Fruit fly (Drosophila melanogaster): ENCODE data around the gene LanA.

The LanA gene

dm6 chr3L:6217212-6217611 is 610 bp downstream of the LanA start (continued):
- peak; percentile 52 for TF ChIP-seq zf30C (GFP tag; optimal IDR thresholded peaks at IDR 0.05)
- TF ChIP-seq B-H1 (GFP tag; IDR thresholded peaks at IDR 0.05): no peak
- TF ChIP-seq MTF-1 (GFP tag; optimal IDR thresholded peaks at IDR 0.05; ENCODE audit: borderline replicate concordance): peak; percentile 9
- no peak for TF ChIP-seq mirr (GFP tag; optimal IDR thresholded peaks at IDR 0.05)
- peak; percentile 16 for TF ChIP-seq Atf3 (GFP tag; optimal IDR thresholded peaks at IDR 0.05)
- TF ChIP-seq Side (GFP tag; optimal IDR thresholded peaks at IDR 0.05): peak; percentile 11
- TF ChIP-seq CG32772 (GFP tag; IDR thresholded peaks at IDR 0.05): peak; percentile 45; the same call in 1 of the 2 replicates
- TF ChIP-seq Trl (optimal IDR thresholded peaks at IDR 0.05): no peak
- peak; percentile 50 for TF ChIP-seq Trl (GFP tag; optimal IDR thresholded peaks at IDR 0.05)
- TF ChIP-seq CG17802 (tag; optimal IDR thresholded peaks at IDR 0.05): peak; percentile 16
- no peak for TF ChIP-seq unc-4 (GFP tag; IDR thresholded peaks at IDR 0.05; ENCODE audit: partially characterized antibody)
- TF ChIP-seq CG30403 (GFP tag; optimal IDR thresholded peaks at IDR 0.05): peak; percentile 75
- peak; percentile 69; the same call in 2 of the 3 replicates for TF ChIP-seq zfh1 (GFP tag; IDR thresholded peaks at IDR 0.05)
- TF ChIP-seq lmd (GFP tag; IDR thresholded peaks at IDR 0.05): peak; percentile 15; the same call in 1 of the 2 replicates
- TF ChIP-seq HLH3B (GFP tag; IDR thresholded peaks at IDR 0.05): peak; percentile 69
- peak; percentile 57 for TF ChIP-seq pum (GFP tag; optimal IDR thresholded peaks at IDR 0.05)
- TF ChIP-seq cad (GFP tag; optimal IDR thresholded peaks at IDR 0.05): no peak
- TF ChIP-seq CG7839 (tag; optimal IDR thresholded peaks at IDR 0.05): peak; percentile 81
- 0 out of 2 replicates have a peak, but pooled peaks have one; percentile 32 for TF ChIP-seq dimm (GFP tag; IDR thresholded peaks at IDR 0.05)
- TF ChIP-seq Sox100B (GFP tag; optimal IDR thresholded peaks at IDR 0.05): peak; percentile 67
- no peak for TF ChIP-seq kni (GFP tag; optimal IDR thresholded peaks at IDR 0.05)
- TF ChIP-seq CG11093 (GFP tag; IDR thresholded peaks at IDR 0.05): peak; percentile 48; the same call in 1 of the 3 replicates
- TF ChIP-seq CG6813 (GFP tag; optimal IDR thresholded peaks at IDR 0.05): peak; percentile 40
- TF ChIP-seq dmrt99B (tag; optimal IDR thresholded peaks at IDR 0.05): peak; percentile 77
- peak; percentile 81 for TF ChIP-seq ara (GFP tag; IDR thresholded peaks at IDR 0.05)
- TF ChIP-seq CG30020 (tag; optimal IDR thresholded peaks at IDR 0.05): peak; percentile 5
- peak; percentile 51 for TF ChIP-seq CG7271 (tag; optimal IDR thresholded peaks at IDR 0.05)
- peak; percentile 75 for TF ChIP-seq row (GFP tag; IDR thresholded peaks at IDR 0.05)
- TF ChIP-seq tin (GFP tag; optimal IDR thresholded peaks at IDR 0.05): peak; percentile 48
- peak; percentile 41 for TF ChIP-seq Nf-YB (GFP tag; optimal IDR thresholded peaks at IDR 0.05)
- peak; percentile 64 for TF ChIP-seq CG1602 (GFP tag; optimal IDR thresholded peaks at IDR 0.05)
- no peak for TF ChIP-seq Taf1 (GFP tag; IDR thresholded peaks at IDR 0.05)
- TF ChIP-seq CG3163 (GFP tag; optimal IDR thresholded peaks at IDR 0.05): no peak
- TF ChIP-seq CG12219 (GFP tag; optimal IDR thresholded peaks at IDR 0.05): peak; percentile 46
- peak; percentile 83 for TF ChIP-seq Sox102F (GFP tag; optimal IDR thresholded peaks at IDR 0.05)
- TF ChIP-seq repo (GFP tag; optimal IDR thresholded peaks at IDR 0.05): no peak
- TF ChIP-seq Adf1 (GFP tag; IDR thresholded peaks at IDR 0.05): no peak
- peak; percentile 87 for TF ChIP-seq Xrp1 (GFP tag; IDR thresholded peaks at IDR 0.05)
- TF ChIP-seq Poxn (GFP tag; IDR thresholded peaks at IDR 0.05): no peak
- TF ChIP-seq esg (GFP tag; conservative IDR thresholded peaks at IDR 0.05): peak; percentile 66
- peak; percentile 67 for TF ChIP-seq CG2202 (tag; optimal IDR thresholded peaks at IDR 0.05)
- TF ChIP-seq dm (GFP tag; optimal IDR thresholded peaks at IDR 0.05): peak; percentile 19
- peak; percentile 63 for TF ChIP-seq Chrac-16 (GFP tag; optimal IDR thresholded peaks at IDR 0.05)
- TF ChIP-seq ab (GFP tag; optimal IDR thresholded peaks at IDR 0.05): no peak
- TF ChIP-seq CkIIα-i1 (GFP tag; IDR thresholded peaks at IDR 0.05): no peak
- TF ChIP-seq NfI (GFP tag; optimal IDR thresholded peaks at IDR 0.05): no peak
- TF ChIP-seq lov (optimal IDR thresholded peaks at IDR 0.05): no peak
- 0 out of 3 replicates have a peak, but pooled peaks have one; percentile 47 for TF ChIP-seq lov (GFP tag; IDR thresholded peaks at IDR 0.05)
- peak; percentile 12; the same call in 1 of the 2 replicates for TF ChIP-seq Ravus (GFP tag; IDR thresholded peaks at IDR 0.05)
- TF ChIP-seq CG18476 (GFP tag; optimal IDR thresholded peaks at IDR 0.05): peak; percentile 13
- TF ChIP-seq Hr3 (GFP tag; optimal IDR thresholded peaks at IDR 0.05): peak; percentile 56
- TF ChIP-seq CG9876 (GFP tag; optimal IDR thresholded peaks at IDR 0.05): no peak
